Fruit fly (Drosophila melanogaster) whole organism, wandering third instar larva: ENCODE results near the gene CG33514.

Experiments used
- Abd-B ChIP-seq: fragments of >200 bp; optimal IDR thresholded peaks from 2 replicates; lab custom pipeline; 2017; ENCODE audit warnings: missing biosample characterization, missing genetic modification characterization
- CG9705 ChIP-seq: fragments of 200-800 bp; sonication (Bioruptor generic); optimal IDR thresholded peaks from 2 replicates; lab custom pipeline; 2018; ENCODE audit warnings: missing biosample characterization, mild to moderate bottlenecking, missing genetic modification characterization
- Vsx2 ChIP-seq: fragments of 200-300, 225-300 bp; sonication (Bioruptor generic); optimal IDR thresholded peaks from 2 replicates; lab custom pipeline; 2018; ENCODE audit warnings: missing biosample characterization, missing genetic modification characterization; ENCODE audit not compliant: partially characterized antibody
- br ChIP-seq: fragments of 200-800 bp; sonication (Bioruptor generic); optimal IDR thresholded peaks from 2 replicates; lab custom pipeline; 2016; ENCODE audit warnings: missing biosample characterization, missing genetic modification characterization
- dsf ChIP-seq: sonication (Bioruptor generic); optimal IDR thresholded peaks from 2 replicates; lab custom pipeline; 2016; ENCODE audit warnings: missing biosample characterization, missing genetic modification characterization, borderline replicate concordance
- pan ChIP-seq: fragments of >200 bp; optimal IDR thresholded peaks from 2 replicates; lab custom pipeline; 2017
- usp ChIP-seq: fragments of >200 bp; optimal IDR thresholded peaks from 2 replicates; lab custom pipeline; 2017; ENCODE audit warnings: missing biosample characterization, missing genetic modification characterization
- woc ChIP-seq: sonication (Bioruptor generic); optimal IDR thresholded peaks from 2 replicates; lab custom pipeline; 2016; ENCODE audit warnings: missing biosample characterization, mild to moderate bottlenecking, missing genetic modification characterization

- no peak for TF ChIP-seq dsf
- no peak for TF ChIP-seq usp (GFP tag; lab: Kevin White, UChicago)
- no peak for TF ChIP-seq woc
- TF ChIP-seq pan (lab: Kevin White, UChicago), result no peak
- TF ChIP-seq Abd-B, result no peak
- TF ChIP-seq CG9705 (GFP tag; lab: Kevin White, UChicago), result no peak
- TF ChIP-seq br (GFP tag; lab: Kevin White, UChicago), result no peak
- TF ChIP-seq Vsx2 (GFP tag; lab: Kevin White, UChicago), result no peak
Measured at dm6 chr3L:4412974-4413373, 47.7 kb downstream of the CG33514 start.
